Fruit fly (Drosophila melanogaster) whole organism, adult: ENCODE results near the gene CG11052.

Source experiments
- CG11617 ChIP-seq: fragments of 200-800 bp; sonication (Bioruptor generic); optimal IDR thresholded peaks from 2 replicates; lab custom pipeline; 2017; ENCODE audit warnings: mild to moderate bottlenecking, missing biosample characterization, missing genetic modification reagents, missing genetic modification characterization
- CG1620 ChIP-seq: fragments of 200-800 bp; sonication (Bioruptor generic); optimal IDR thresholded peaks from 2 replicates; lab custom pipeline; 2016; ENCODE audit warnings: missing biosample characterization, missing genetic modification characterization
- CG5204 ChIP-seq: fragments of 200-800 bp; sonication (Bioruptor generic); optimal IDR thresholded peaks from 2 replicates; lab custom pipeline; 2016; ENCODE audit warnings: missing biosample characterization, missing genetic modification characterization
- CG7101 ChIP-seq: fragments of 200-800 bp; sonication (Bioruptor generic); optimal IDR thresholded peaks from 2 replicates; lab custom pipeline; 2018; ENCODE audit warnings: missing biosample characterization, mild to moderate bottlenecking, missing genetic modification characterization, moderate library complexity
- ovo ChIP-seq: fragments of 200-800 bp; sonication (Bioruptor generic); optimal IDR thresholded peaks from 2 replicates; lab custom pipeline; 2016; ENCODE audit warnings: missing biosample characterization, missing genetic modification characterization
- tj ChIP-seq: fragments of 200-800 bp; sonication (Bioruptor generic); optimal IDR thresholded peaks from 3 replicates; lab custom pipeline; 2017; ENCODE audit warnings: missing biosample characterization, mild to moderate bottlenecking, missing genetic modification characterization, moderate library complexity
- toe ChIP-seq: fragments of 200-800 bp; sonication (Bioruptor generic); optimal IDR thresholded peaks from 2 replicates; lab custom pipeline; 2016; ENCODE audit warnings: missing biosample characterization, missing genetic modification characterization

- no peak for TF ChIP-seq tj (GFP tag; lab: Kevin White, UChicago)
- no peak for TF ChIP-seq CG11617
- no peak for TF ChIP-seq CG5204
- TF ChIP-seq CG1620 (GFP tag; lab: Kevin White, UChicago) = no peak
- TF ChIP-seq ovo (GFP tag; lab: Kevin White, UChicago) = no peak
- TF ChIP-seq CG7101 = no peak
- TF ChIP-seq toe (GFP tag; lab: Kevin White, UChicago) = no peak
Measured at dm6 chr3R:7991446-7991845, 17.7 kb downstream of the CG11052 start.
